Worm (Caenorhabditis elegans): ENCODE results near the gene slfl-5.

ce11 chrV:12258922-12259321 is 14.1 kb upstream of the slfl-5 start, which contains the start of gene ugt-56:
- TF ChIP-seq nhr-28 (tag; optimal IDR thresholded peaks at IDR 0.05) (no peak), nhr-237 (tag; optimal IDR thresholded peaks at IDR 0.05) (no peak), ceh-83 (GFP tag; optimal IDR thresholded peaks at IDR 0.05) (no peak), pha-4 (tag; optimal IDR thresholded peaks at IDR 0.05) (no peak)

Measured in whole organism, mixed stage, embryonic.